Worm (Caenorhabditis elegans): ENCODE data around the gene Y79H2A.12.
A peak's percentile ranks its signal among the peaks of the same experiment; 100 is the strongest.

Gene Y79H2A.12

DNA sequence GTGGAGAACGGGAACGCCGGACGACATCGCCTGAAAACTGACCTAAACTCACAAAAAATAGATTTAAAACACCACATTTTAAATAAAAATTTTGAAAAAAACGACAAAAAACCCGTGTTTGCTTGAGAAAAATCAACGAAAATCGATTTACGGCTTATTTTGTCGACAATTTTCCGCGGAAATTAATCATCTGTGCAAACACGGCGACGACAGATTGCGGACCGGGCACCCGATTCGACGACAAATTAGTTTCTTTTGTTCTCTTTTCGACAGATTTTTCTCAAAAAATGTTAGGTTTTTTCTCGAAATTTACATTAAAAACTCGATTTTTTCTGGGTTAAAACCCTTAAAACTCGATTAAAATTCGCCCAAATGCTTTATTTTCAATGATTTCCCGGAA lies 29.8 kb upstream of the Y79H2A.12 start, which contains the start of gene arx-3:
TSS of gene arx-3 (minus strand) at position 30 of the 400 bp plus-strand sequence.
- no peak for TF ChIP-seq aly-1 (tag; optimal IDR thresholded peaks at IDR 0.05)
- TF ChIP-seq F13C5.2 (tag; optimal IDR thresholded peaks at IDR 0.05) = peak; percentile 5

DNA sequence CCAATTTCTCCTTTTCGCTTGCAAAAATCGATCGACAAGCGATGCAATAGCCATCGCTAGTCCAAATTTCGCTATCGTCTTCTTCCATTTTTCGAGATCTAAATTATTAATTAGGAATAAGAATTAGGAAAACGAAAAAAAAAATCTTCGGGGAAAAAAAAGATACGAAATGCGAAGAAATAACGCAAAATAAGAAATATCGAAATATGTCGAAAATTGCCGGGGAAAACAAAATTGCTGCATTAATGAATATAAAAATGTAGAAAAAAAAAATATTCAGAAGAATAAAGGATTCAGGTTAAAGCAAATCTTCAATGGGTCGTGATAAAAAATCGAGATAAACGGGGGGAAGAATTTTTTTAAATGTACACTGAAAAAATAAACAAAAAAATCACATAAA lies 23.5 kb upstream of the Y79H2A.12 start, which contains the start of gene Y79H2A.3:
TSS of gene Y79H2A.3 (minus strand) at position 101 of the 400 bp plus-strand sequence.
- TF ChIP-seq hmbx-1 (tag; optimal IDR thresholded peaks at IDR 0.05) (no peak), ets-7 (tag; optimal IDR thresholded peaks at IDR 0.05) (no peak), ceh-36 (tag; optimal IDR thresholded peaks at IDR 0.05) (no peak), hnd-1 (tag; optimal IDR thresholded peaks at IDR 0.05) (no peak), ceh-13 (GFP tag; optimal IDR thresholded peaks at IDR 0.05) (no peak), B0310.2 (tag; optimal IDR thresholded peaks at IDR 0.05) (no peak), tbx-11 (GFP tag; IDR thresholded peaks at IDR 0.05) (no peak), sea-1 (GFP tag; conservative IDR thresholded peaks at IDR 0.05) (no peak), ama-1 (optimal IDR thresholded peaks at IDR 0.05) (no peak), F13C5.2 (tag; optimal IDR thresholded peaks at IDR 0.05) (no peak), aly-1 (tag; optimal IDR thresholded peaks at IDR 0.05) (no peak), tra-4 (tag; optimal IDR thresholded peaks at IDR 0.05) (no peak), flt-1 (GFP tag; IDR thresholded peaks at IDR 0.05) (no peak), tbx-37 (GFP tag; conservative IDR thresholded peaks at IDR 0.05) (no peak), pes-1 (GFP tag; IDR thresholded peaks at IDR 0.05) (no peak), scrt-1 (GFP tag; IDR thresholded peaks at IDR 0.05) (no peak)

- TF ChIP-seq hnd-1 (tag; optimal IDR thresholded peaks at IDR 0.05) (no peak), pes-1 (GFP tag; IDR thresholded peaks at IDR 0.05) (no peak)
Measured at ce11 chrIII:12040999-12041398, 12.3 kb upstream of the Y79H2A.12 start, which contains the start of gene Y79H2A.4. Y79H2A.4 (plus strand) TSS chrIII:12041299.

- TF ChIP-seq tra-4 (tag; optimal IDR thresholded peaks at IDR 0.05) (no peak), B0310.2 (tag; optimal IDR thresholded peaks at IDR 0.05) (no peak), flt-1 (GFP tag; IDR thresholded peaks at IDR 0.05) (no peak), F13C5.2 (tag; optimal IDR thresholded peaks at IDR 0.05) (no peak), aly-1 (tag; optimal IDR thresholded peaks at IDR 0.05) (no peak), ceh-36 (tag; optimal IDR thresholded peaks at IDR 0.05) (no peak), pes-1 (GFP tag; IDR thresholded peaks at IDR 0.05) (no peak), hnd-1 (tag; optimal IDR thresholded peaks at IDR 0.05) (no peak)
Measured at ce11 chrIII:12037217-12037616, 8.5 kb upstream of the Y79H2A.12 start.

- TF ChIP-seq ceh-36 (tag; optimal IDR thresholded peaks at IDR 0.05) (no peak), B0310.2 (tag; optimal IDR thresholded peaks at IDR 0.05) (no peak), scrt-1 (GFP tag; IDR thresholded peaks at IDR 0.05) (no peak), tbx-11 (GFP tag; IDR thresholded peaks at IDR 0.05) (no peak), hnd-1 (tag; optimal IDR thresholded peaks at IDR 0.05) (no peak), aly-1 (tag; optimal IDR thresholded peaks at IDR 0.05) (no peak)
Measured at ce11 chrIII:12034311-12034710, 5.6 kb upstream of the Y79H2A.12 start.

DNA sequence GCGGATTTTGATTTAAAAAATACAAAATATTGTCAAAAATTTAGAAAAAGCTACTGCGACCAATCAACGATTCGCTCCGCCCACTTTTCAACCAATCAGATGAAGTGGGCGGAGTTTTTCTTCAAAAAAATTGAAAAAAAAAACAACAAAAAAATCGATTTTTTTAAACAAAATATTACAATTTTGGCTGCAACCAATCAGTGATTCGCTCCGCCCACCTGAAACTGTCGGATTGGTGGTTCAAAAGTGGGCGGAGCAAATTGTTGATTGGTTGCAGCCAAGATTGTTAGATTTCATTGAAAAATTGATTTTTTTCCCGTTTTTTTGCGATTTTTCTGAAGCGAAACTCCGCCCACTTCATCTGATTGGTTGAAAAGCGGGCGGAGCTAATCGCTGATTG lies 4.6 kb upstream of the Y79H2A.12 start:
- no peak for TF ChIP-seq ama-1 (optimal IDR thresholded peaks at IDR 0.05)

DNA sequence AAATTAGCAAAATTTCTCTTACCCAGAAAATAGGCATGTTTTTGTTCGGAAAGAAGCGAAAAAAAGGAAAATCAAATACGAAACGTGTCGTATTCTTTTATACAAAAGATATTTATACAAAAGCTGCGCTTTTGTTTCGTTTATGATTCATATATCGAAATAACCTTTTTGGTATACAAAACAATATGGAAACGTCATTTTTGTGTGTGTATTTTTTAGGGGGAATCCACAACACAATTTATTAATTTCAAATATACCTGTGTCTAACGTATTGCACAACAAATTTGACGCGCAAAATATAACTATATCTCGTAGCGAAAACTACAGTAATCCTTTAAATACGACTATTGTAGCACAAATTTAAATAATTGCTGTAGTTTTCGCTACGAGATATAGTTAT lies 2.0 kb upstream of the Y79H2A.12 start, which contains the start of gene Y79H2A.2:
TSS of gene Y79H2A.2 (minus strand) at position 101 of the 400 bp plus-strand sequence.
- TF ChIP-seq sea-1 (GFP tag; conservative IDR thresholded peaks at IDR 0.05) (no peak), tbx-37 (GFP tag; conservative IDR thresholded peaks at IDR 0.05) (no peak)

ce11 chrIII:12022281-12022680 lies 6.4 kb downstream of the Y79H2A.12 start:
- TF ChIP-seq scrt-1 (GFP tag; IDR thresholded peaks at IDR 0.05) (no peak), ets-7 (tag; optimal IDR thresholded peaks at IDR 0.05) (no peak), hmg-4 (GFP tag; optimal IDR thresholded peaks at IDR 0.05) (no peak), ceh-36 (tag; optimal IDR thresholded peaks at IDR 0.05) (no peak), hnd-1 (tag; optimal IDR thresholded peaks at IDR 0.05) (no peak), hmbx-1 (tag; optimal IDR thresholded peaks at IDR 0.05) (no peak), flt-1 (GFP tag; IDR thresholded peaks at IDR 0.05) (no peak), tra-4 (tag; optimal IDR thresholded peaks at IDR 0.05) (no peak), tbx-11 (GFP tag; IDR thresholded peaks at IDR 0.05) (no peak), pes-1 (GFP tag; IDR thresholded peaks at IDR 0.05) (no peak), ama-1 (optimal IDR thresholded peaks at IDR 0.05) (no peak), ceh-13 (GFP tag; optimal IDR thresholded peaks at IDR 0.05) (no peak), B0310.2 (tag; optimal IDR thresholded peaks at IDR 0.05) (no peak), aly-1 (tag; optimal IDR thresholded peaks at IDR 0.05) (no peak), sea-1 (GFP tag; conservative IDR thresholded peaks at IDR 0.05) (no peak), tbx-37 (GFP tag; conservative IDR thresholded peaks at IDR 0.05) (no peak), F13C5.2 (tag; optimal IDR thresholded peaks at IDR 0.05) (no peak)

DNA sequence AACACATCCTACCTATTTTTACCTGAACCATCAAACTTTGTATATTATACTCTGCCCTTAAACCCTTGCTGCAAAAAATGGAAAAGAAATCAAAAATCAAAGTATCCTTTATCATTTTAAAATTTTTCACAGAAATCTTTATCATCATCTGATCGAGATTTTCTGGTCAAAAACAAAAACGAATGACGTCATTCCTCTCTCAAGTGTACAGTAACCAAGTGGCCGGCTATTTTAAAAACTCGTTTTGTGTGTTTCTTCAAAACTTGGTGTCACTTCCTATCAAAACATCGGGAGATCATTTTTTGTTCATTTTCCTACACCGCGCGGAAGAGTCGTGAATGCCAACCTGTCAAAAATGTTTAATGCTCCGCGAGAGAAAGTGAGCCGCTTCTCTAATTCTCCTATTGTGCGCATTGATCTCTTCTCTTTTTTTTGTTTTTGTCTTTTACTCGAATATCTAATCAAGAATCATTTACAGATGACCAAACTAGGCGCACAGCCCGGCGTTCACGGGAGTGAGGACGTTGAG lies 8.5 kb downstream of the Y79H2A.12 start, which contains the start of gene brp-1:
TSS of gene brp-1 (plus strand) at position 479 of the 529 bp plus-strand sequence.
- TF ChIP-seq hnd-1 (tag; optimal IDR thresholded peaks at IDR 0.05) (no peak), ets-7 (tag; optimal IDR thresholded peaks at IDR 0.05) (no peak), scrt-1 (GFP tag; IDR thresholded peaks at IDR 0.05) (no peak), ceh-13 (GFP tag; optimal IDR thresholded peaks at IDR 0.05) (no peak), aly-1 (tag; optimal IDR thresholded peaks at IDR 0.05) (no peak), tra-4 (tag; optimal IDR thresholded peaks at IDR 0.05) (no peak), F13C5.2 (tag; optimal IDR thresholded peaks at IDR 0.05) (no peak), B0310.2 (tag; optimal IDR thresholded peaks at IDR 0.05) (no peak), flt-1 (GFP tag; IDR thresholded peaks at IDR 0.05) (no peak), hmg-4 (GFP tag; optimal IDR thresholded peaks at IDR 0.05) (no peak), ama-1 (optimal IDR thresholded peaks at IDR 0.05) (no peak)
